Fruit fly (Drosophila melanogaster) whole organism, embryonic: ENCODE data around the gene CG43131.

Experiments used
- ATbp ChIP-seq: fragments of 200-800 bp; sonication (Bioruptor generic); optimal IDR thresholded peaks from 2 replicates; lab custom pipeline; 2017; ENCODE audit warnings: missing biosample characterization, mild to moderate bottlenecking, missing genetic modification characterization, missing genetic modification reagents
- Abd-B ChIP-seq: fragments of 200-800 bp; sonication (Bioruptor generic); optimal IDR thresholded peaks from 2 replicates; lab custom pipeline; 2018; ENCODE audit warnings: missing biosample characterization, mild to moderate bottlenecking, missing genetic modification characterization, moderate library complexity
- BEAF-32 ChIP-seq: fragments of 200-800 bp; sonication (Bioruptor generic); optimal IDR thresholded peaks from 3 replicates; lab custom pipeline; 2017; ENCODE audit warnings: missing biosample characterization, missing genetic modification characterization, mild to moderate bottlenecking, moderate library complexity, missing genetic modification reagents
- CG10147 ChIP-seq: fragments of 200-800 bp; sonication (Bioruptor generic); optimal IDR thresholded peaks from 2 replicates; lab custom pipeline; 2019; ENCODE audit warnings: missing biosample characterization, mild to moderate bottlenecking, missing genetic modification characterization, moderate library complexity
- CG10209 ChIP-seq: fragments of 200-800 bp; sonication (Bioruptor generic); optimal IDR thresholded peaks from 3 replicates; lab custom pipeline; 2017; ENCODE audit warnings: missing biosample characterization, mild to moderate bottlenecking, missing genetic modification characterization, missing genetic modification reagents
- CG10274 ChIP-seq: fragments of 200-800 bp; sonication (Bioruptor generic); optimal IDR thresholded peaks from 3 replicates; lab custom pipeline; 2017; ENCODE audit warnings: missing biosample characterization, mild to moderate bottlenecking, missing genetic modification characterization
- CG10565 ChIP-seq: fragments of 200-800 bp; sonication (Bioruptor generic); optimal IDR thresholded peaks from 3 replicates; lab custom pipeline; 2016; ENCODE audit warnings: missing biosample characterization, mild to moderate bottlenecking, missing genetic modification characterization
- CG12299 ChIP-seq: fragments of 200-800 bp; sonication (Bioruptor generic); optimal IDR thresholded peaks from 2 replicates; lab custom pipeline; 2018; ENCODE audit warnings: missing biosample characterization, mild to moderate bottlenecking, missing genetic modification characterization
- CG12659 ChIP-seq: fragments of 200-800 bp; sonication (Bioruptor generic); optimal IDR thresholded peaks from 3 replicates; lab custom pipeline; 2017; ENCODE audit warnings: mild to moderate bottlenecking, missing biosample characterization, missing genetic modification reagents, missing genetic modification characterization
- CG1603 ChIP-seq: fragments of 200-800 bp; sonication (Bioruptor generic); optimal IDR thresholded peaks from 2 replicates; lab custom pipeline; 2019; ENCODE audit warnings: missing biosample characterization, mild to moderate bottlenecking, missing genetic modification characterization, moderate library complexity
- CG32772 ChIP-seq: fragments of 200-800 bp; sonication (Bioruptor generic); IDR thresholded peaks from 2 replicates; pipeline ENCODE4 v1.3.6; 2022; ENCODE audit warnings: missing biosample characterization, missing genetic modification characterization
- CG33213 ChIP-seq: fragments of 200-800 bp; sonication (Bioruptor generic); optimal IDR thresholded peaks from 3 replicates; lab custom pipeline; 2016; ENCODE audit warnings: missing biosample characterization, missing genetic modification characterization
- CG4424 ChIP-seq: fragments of 200-800 bp; sonication (Bioruptor generic); optimal IDR thresholded peaks from 3 replicates; lab custom pipeline; 2016; ENCODE audit warnings: missing biosample characterization, missing genetic modification characterization
- CG6254 ChIP-seq: fragments of 200-800 bp; sonication (Bioruptor generic); optimal IDR thresholded peaks from 3 replicates; lab custom pipeline; 2017; ENCODE audit warnings: mild to moderate bottlenecking, missing biosample characterization, missing genetic modification reagents, missing genetic modification characterization
- CG8359 ChIP-seq: fragments of 200-800 bp; sonication (Bioruptor generic); optimal IDR thresholded peaks from 2 replicates; lab custom pipeline; 2017; ENCODE audit warnings: missing biosample characterization, mild to moderate bottlenecking, missing genetic modification characterization, borderline replicate concordance
- CG8388 ChIP-seq: fragments of 200-800 bp; sonication (Bioruptor generic); optimal IDR thresholded peaks from 2 replicates; lab custom pipeline; 2019; ENCODE audit warnings: missing biosample characterization, mild to moderate bottlenecking, missing genetic modification characterization, moderate library complexity
- CG8765 ChIP-seq: fragments of 200-800 bp; sonication (Bioruptor generic); IDR thresholded peaks from 2 replicates; pipeline ENCODE4 v1.3.6; 2022; ENCODE audit warnings: missing biosample characterization, missing genetic modification characterization
- CG9215 ChIP-seq: fragments of 200-800 bp; sonication (Bioruptor generic); IDR thresholded peaks from 2 replicates; pipeline ENCODE4 v1.3.6; 2022; ENCODE audit warnings: missing biosample characterization, missing genetic modification characterization
- Elba2 ChIP-seq: fragments of 200-800 bp; sonication (Bioruptor generic); optimal IDR thresholded peaks from 3 replicates; lab custom pipeline; 2016; ENCODE audit warnings: missing biosample characterization, missing genetic modification characterization
- GATAe ChIP-seq: fragments of 200-800 bp; sonication (Bioruptor generic); conservative IDR thresholded peaks from 2 replicates; pipeline ENCODE4 v1.3.6; 2022; ENCODE audit warnings: missing biosample characterization, missing genetic modification characterization
- H15 ChIP-seq: fragments of 200-800 bp; sonication (Bioruptor generic); IDR thresholded peaks from 3 replicates; pipeline ENCODE4 v1.3.6; 2022; ENCODE audit warnings: missing biosample characterization, missing genetic modification characterization
- HLH3B ChIP-seq: fragments of 200-800 bp; sonication (Bioruptor generic); IDR thresholded peaks from 2 replicates; pipeline ENCODE4 v1.3.6; 2022; ENCODE audit warnings: missing biosample characterization, missing genetic modification characterization
- Hmx ChIP-seq: fragments of 200-800 bp; sonication (Bioruptor generic); optimal IDR thresholded peaks from 2 replicates; lab custom pipeline; 2016; ENCODE audit warnings: missing biosample characterization, missing genetic modification characterization
- Lpt ChIP-seq: fragments of >200 bp; optimal IDR thresholded peaks from 2 replicates; lab custom pipeline; 2018; ENCODE audit warnings: missing biosample characterization, missing genetic modification characterization
- Pdp1 ChIP-seq, 2 experiments: fragments of 200-800 bp; sonication (Bioruptor generic); optimal IDR thresholded peaks; 3 replicates each; lab custom pipeline; 2016; ENCODE audit warnings: missing biosample characterization in 2 of 2, missing genetic modification characterization in 2 of 2, mild to moderate bottlenecking in 1 of 2, moderate library complexity in 1 of 2
- Rx ChIP-seq: fragments of 200-800 bp; sonication (Bioruptor generic); IDR thresholded peaks from 2 replicates; pipeline ENCODE4 v1.3.6; 2022; ENCODE audit warnings: missing biosample characterization, missing genetic modification characterization
- Scr ChIP-seq: fragments of 200-800 bp; sonication (Bioruptor generic); IDR thresholded peaks from 2 replicates; pipeline ENCODE4 v1.3.6; 2022; ENCODE audit warnings: missing biosample characterization, missing genetic modification characterization; ENCODE audit not compliant: partially characterized antibody
- Sin3A ChIP-seq: fragments of >200 bp; optimal IDR thresholded peaks from 2 replicates; lab custom pipeline; 2018
- ac ChIP-seq: fragments of 200-800 bp; sonication (Bioruptor generic); optimal IDR thresholded peaks from 3 replicates; lab custom pipeline; 2017; ENCODE audit warnings: missing biosample characterization, mild to moderate bottlenecking, missing genetic modification characterization
- ara ChIP-seq: fragments of 200-800 bp; sonication (Bioruptor generic); IDR thresholded peaks from 2 replicates; pipeline ENCODE4 v1.3.6; 2022; ENCODE audit warnings: missing biosample characterization, missing genetic modification characterization
- ato ChIP-seq: fragments of 200-800 bp; sonication (Bioruptor generic); IDR thresholded peaks from 2 replicates; pipeline ENCODE4 v1.3.6; 2022; ENCODE audit warnings: missing biosample characterization, missing genetic modification characterization; ENCODE audit not compliant: partially characterized antibody
- bcd ChIP-seq: fragments of 200-800 bp; sonication (Bioruptor generic); optimal IDR thresholded peaks from 2 replicates; lab custom pipeline; 2017; ENCODE audit warnings: missing biosample characterization, mild to moderate bottlenecking, missing genetic modification characterization
- cas ChIP-seq: fragments of 200-800 bp; sonication (Bioruptor generic); IDR thresholded peaks from 2 replicates; pipeline ENCODE4 v1.3.6; 2022; ENCODE audit warnings: missing biosample characterization, missing genetic modification characterization
- crp ChIP-seq, 2 experiments: fragments of 200-800 bp; sonication (Bioruptor generic); optimal IDR thresholded peaks; 2 replicates in 1 of 2; 3 replicates in 1 of 2; lab custom pipeline; 2017; ENCODE audit warnings: missing biosample characterization in 2 of 2, missing genetic modification characterization in 2 of 2, mild to moderate bottlenecking in 1 of 2, moderate library complexity in 1 of 2
- en ChIP-seq: fragments of 200-800 bp; sonication (Bioruptor generic); optimal IDR thresholded peaks from 2 replicates; lab custom pipeline; 2016; ENCODE audit warnings: missing biosample characterization, missing genetic modification characterization
- gcm ChIP-seq: fragments of 200-800 bp; sonication (Bioruptor generic); optimal IDR thresholded peaks from 2 replicates; lab custom pipeline; 2019; ENCODE audit warnings: missing biosample characterization, mild to moderate bottlenecking, missing genetic modification characterization, moderate library complexity
- hb ChIP-seq: fragments of 200-800 bp; sonication (Bioruptor generic); IDR thresholded peaks from 3 replicates; pipeline ENCODE4 v1.3.6; 2022; ENCODE audit warnings: missing biosample characterization, missing genetic modification characterization; ENCODE audit not compliant: partially characterized antibody
- ind ChIP-seq: fragments of 200-800 bp; sonication (Bioruptor generic); optimal IDR thresholded peaks from 3 replicates; lab custom pipeline; 2016; ENCODE audit warnings: missing biosample characterization, missing genetic modification characterization
- pb ChIP-seq: fragments of 200-800 bp; sonication (Bioruptor generic); optimal IDR thresholded peaks from 3 replicates; lab custom pipeline; 2016; ENCODE audit warnings: missing biosample characterization, missing genetic modification characterization
- row ChIP-seq: fragments of 200-800 bp; sonication (Bioruptor generic); IDR thresholded peaks from 3 replicates; pipeline ENCODE4 v1.3.6; 2022; ENCODE audit warnings: missing biosample characterization, missing genetic modification characterization
- run ChIP-seq: fragments of 200-800 bp; sonication (Bioruptor generic); optimal IDR thresholded peaks from 3 replicates; lab custom pipeline; 2018; ENCODE audit warnings: missing biosample characterization, mild to moderate bottlenecking, missing genetic modification characterization
- scrt ChIP-seq: fragments of 200-800 bp; sonication (Bioruptor generic); optimal IDR thresholded peaks from 2 replicates; lab custom pipeline; 2018; ENCODE audit warnings: missing biosample characterization, mild to moderate bottlenecking, missing genetic modification characterization, moderate library complexity
- sens ChIP-seq: fragments of 200-800 bp; sonication (Bioruptor generic); peaks from one replicate; lab custom pipeline; 2016; ENCODE audit warnings: missing biosample characterization, missing genetic modification characterization
- sens-2 ChIP-seq: fragments of 200-800 bp; sonication (Bioruptor generic); IDR thresholded peaks from 2 replicates; pipeline ENCODE4 v1.3.6; 2022; ENCODE audit warnings: missing biosample characterization, missing genetic modification characterization
- sob ChIP-seq: fragments of 200-800 bp; sonication (Bioruptor generic); IDR thresholded peaks from 2 replicates; pipeline ENCODE4 v1.3.6; 2022; ENCODE audit warnings: missing biosample characterization, missing genetic modification characterization
- stc ChIP-seq: fragments of 200-800 bp; sonication (Bioruptor generic); IDR thresholded peaks from 2 replicates; pipeline ENCODE4 v1.3.6; 2022; ENCODE audit warnings: missing biosample characterization, missing genetic modification characterization
- stwl ChIP-seq: fragments of 200-800 bp; sonication (Bioruptor generic); optimal IDR thresholded peaks from 3 replicates; lab custom pipeline; 2018; ENCODE audit warnings: missing biosample characterization, mild to moderate bottlenecking, missing genetic modification characterization, moderate library complexity
- tio ChIP-seq: fragments of 200-800 bp; sonication (Bioruptor generic); optimal IDR thresholded peaks from 2 replicates; lab custom pipeline; 2017; ENCODE audit warnings: missing biosample characterization, missing genetic modification characterization, inconsistent platforms
- usp ChIP-seq: fragments of >200 bp; optimal IDR thresholded peaks from 2 replicates; lab custom pipeline; 2017; ENCODE audit warnings: missing biosample characterization, missing genetic modification characterization
- yki ChIP-seq: fragments of >200 bp; optimal IDR thresholded peaks from 3 replicates; lab custom pipeline; 2018
- zfh1 ChIP-seq: fragments of 200-800 bp; sonication (Bioruptor generic); IDR thresholded peaks from 3 replicates; pipeline ENCODE4 v1.3.6; 2022; ENCODE audit warnings: missing biosample characterization, missing genetic modification characterization

The CG43131 gene

dm6 chr3R:5086822-5087491, 22.0 kb downstream of the CG43131 start, which contains the start of gene corto (continued):
- TF ChIP-seq Hmx (GFP tag; lab: Kevin White, UChicago) (no peak), pb (GFP tag; lab: Kevin White, UChicago) (peak; percentile 21), CG1603 (peak; percentile 15), crp (GFP tag; optimal IDR thresholded peaks at IDR 0.05; lab: Kevin White, UChicago) (peak; percentile 76 to 91), CG8388 (GFP tag; lab: Kevin White, UChicago) (no peak), GATAe (no peak), BEAF-32 (no peak), yki (peak; percentile 91), sob (GFP tag; lab: Robert Waterston, UW) (no peak), cas (GFP tag; lab: Robert Waterston, UW) (no peak), CG10147 (GFP tag; lab: Kevin White, UChicago) (no peak), ara (GFP tag; lab: Robert Waterston, UW) (no peak), CG33213 (GFP tag; lab: Kevin White, UChicago) (no peak), CG10209 (GFP tag; lab: Kevin White, UChicago) (peak; percentile 11), tio (GFP tag; lab: Kevin White, UChicago) (no peak), ATbp (GFP tag; lab: Kevin White, UChicago) (no peak), en (GFP tag; lab: Kevin White, UChicago) (no peak), H15 (GFP tag; lab: Robert Waterston, UW) (no peak), CG8359 (peak; percentile 52), scrt (GFP tag; lab: Kevin White, UChicago) (peak; percentile 44), CG10274 (GFP tag; lab: Kevin White, UChicago) (no peak), stc (GFP tag; lab: Robert Waterston, UW) (no peak), HLH3B (GFP tag; lab: Robert Waterston, UW) (no peak), stwl (tag; lab: Kevin White, UChicago) (no peak), Pdp1 (GFP tag; optimal IDR thresholded peaks at IDR 0.05; lab: Kevin White, UChicago) (peak in 1 of 2 experiments; percentile 72), Elba2 (GFP tag; lab: Kevin White, UChicago) (no peak), Rx (GFP tag; lab: Robert Waterston, UW) (no peak), ind (GFP tag; lab: Kevin White, UChicago) (no peak), CG12659 (GFP tag; lab: Kevin White, UChicago) (no peak), sens (peak; percentile 95), CG12299 (tag; lab: Kevin White, UChicago) (no peak), sens-2 (GFP tag; lab: Robert Waterston, UW) (no peak), CG6254 (GFP tag; lab: Kevin White, UChicago) (no peak), zfh1 (GFP tag; lab: Robert Waterston, UW) (no peak), row (no peak), Sin3A (no peak), CG8765 (GFP tag; lab: Robert Waterston, UW) (no peak), gcm (GFP tag; lab: Kevin White, UChicago) (peak; percentile 50), CG32772 (GFP tag; lab: Robert Waterston, UW) (no peak), CG10565 (GFP tag; lab: Kevin White, UChicago) (no peak), ato (no peak), run (tag; lab: Kevin White, UChicago) (peak; percentile 8), CG9215 (GFP tag; lab: Robert Waterston, UW) (no peak), bcd (GFP tag; lab: Kevin White, UChicago) (no peak), hb (GFP tag; lab: Robert Waterston, UW) (no peak), Abd-B (GFP tag; lab: Kevin White, UChicago) (peak; percentile 67), Scr (no peak), CG4424 (GFP tag; lab: Kevin White, UChicago) (no peak), Lpt (no peak), usp (no peak), ac (GFP tag; lab: Kevin White, UChicago) (no peak)
